Fruit fly (Drosophila melanogaster): Measurements from ENCODE around the gene qin.

DNA sequence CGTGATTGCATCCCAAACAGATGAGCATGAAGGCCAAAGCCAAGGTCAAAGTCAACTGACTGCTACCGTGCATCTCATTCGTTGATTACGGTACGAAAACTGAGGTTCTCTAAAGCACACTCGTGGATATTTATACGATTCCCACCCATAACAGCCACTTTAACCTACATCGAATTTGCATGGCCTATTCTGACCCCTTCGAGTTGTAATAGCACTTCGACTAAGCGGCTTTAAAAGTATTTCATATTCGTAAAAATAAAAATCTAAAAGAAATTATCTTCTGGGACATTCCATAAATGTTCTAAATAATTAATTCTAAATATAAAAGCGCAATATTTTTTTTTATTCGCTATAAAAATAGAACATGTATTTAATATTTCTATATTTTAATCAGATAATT lies 26.6 kb downstream of the qin start, which contains the start of gene CG7695:
- TF ChIP-seq Rel (GFP tag; optimal IDR thresholded peaks at IDR 0.05), result no peak
- TF ChIP-seq Rel (tag; optimal IDR thresholded peaks at IDR 0.05), result no peak
- no peak for TF ChIP-seq h (GFP tag; optimal IDR thresholded peaks at IDR 0.05)
- no peak for TF ChIP-seq dsf (GFP tag; optimal IDR thresholded peaks at IDR 0.05; ENCODE audit: borderline replicate concordance)
- no peak for TF ChIP-seq psq (GFP tag; optimal IDR thresholded peaks at IDR 0.05)
- no peak for TF ChIP-seq CrebA (GFP tag; optimal IDR thresholded peaks at IDR 0.05; ENCODE audit: borderline replicate concordance)
- no peak for TF ChIP-seq CG9705 (GFP tag; optimal IDR thresholded peaks at IDR 0.05)
- TF ChIP-seq Dif (GFP tag; optimal IDR thresholded peaks at IDR 0.05; ENCODE audit: partially characterized antibody), result no peak
- TF ChIP-seq brk (GFP tag; optimal IDR thresholded peaks at IDR 0.05), result no peak
- TF ChIP-seq Myc (optimal IDR thresholded peaks at IDR 0.05), result no peak
- TF ChIP-seq Abd-B (GFP tag; optimal IDR thresholded peaks at IDR 0.05), result no peak
- TF ChIP-seq pan (optimal IDR thresholded peaks at IDR 0.05), result no peak
- TF ChIP-seq OdsH (GFP tag; optimal IDR thresholded peaks at IDR 0.05), result no peak
